Fruit fly (Drosophila melanogaster) Kc167 (cell line): ENCODE data around the gene Mst87F.

Experiments
- Myc ChIP-seq: fragments of >200 bp; optimal IDR thresholded peaks from 2 replicates; lab custom pipeline; 2017; ENCODE audit warnings: missing external identifiers
- Sin3A ChIP-seq: fragments of >200 bp; optimal IDR thresholded peaks from 2 replicates; lab custom pipeline; 2018; ENCODE audit warnings: missing external identifiers
- h ChIP-seq: fragments of >200 bp; optimal IDR thresholded peaks from 3 replicates; lab custom pipeline; 2018; ENCODE audit warnings: missing external identifiers
- insv ChIP-seq: fragments of >200 bp; optimal IDR thresholded peaks from 3 replicates; lab custom pipeline; 2018; ENCODE audit warnings: missing external identifiers
- psq ChIP-seq: fragments of >200 bp; optimal IDR thresholded peaks from 2 replicates; lab custom pipeline; 2017; ENCODE audit warnings: missing external identifiers
- ttk ChIP-seq: sonication (Bioruptor generic); optimal IDR thresholded peaks from 2 replicates; lab custom pipeline; 2017; ENCODE audit warnings: missing external identifiers

dm6 chr3R:13801184-13802056 is 26.4 kb downstream of the Mst87F start:
- no peak for TF ChIP-seq psq (lab: Kevin White, UChicago)
- TF ChIP-seq ttk = no peak
- TF ChIP-seq Sin3A (lab: Kevin White, UChicago) = no peak
- TF ChIP-seq h = no peak
- TF ChIP-seq insv (lab: Kevin White, UChicago) = no peak
- TF ChIP-seq Myc (lab: Kevin White, UChicago) = no peak
